Fruit fly (Drosophila melanogaster): ENCODE results near the gene Arpc5.

The Arpc5 gene

dm6 chr2L:2574717-2575273, 5.3 kb upstream of the Arpc5 start, which contains the start of the genes Rad1 and Sws1:
Gene Rad1, minus strand, starts transcription at chr2L:2575052.
Gene Sws1, minus strand, starts transcription at chr2L:2575052.
- TF ChIP-seq pan (optimal IDR thresholded peaks at IDR 0.05) (no peak), Hr78 (GFP tag; optimal IDR thresholded peaks at IDR 0.05) (no peak), dsf (GFP tag; optimal IDR thresholded peaks at IDR 0.05; ENCODE audit: borderline replicate concordance) (no peak), CG32264 (GFP tag; optimal IDR thresholded peaks at IDR 0.05) (no peak), Rel (GFP tag; optimal IDR thresholded peaks at IDR 0.05) (no peak), Rel (tag; optimal IDR thresholded peaks at IDR 0.05) (peak; percentile 16), Vsx2 (GFP tag; optimal IDR thresholded peaks at IDR 0.05; ENCODE audit: partially characterized antibody) (no peak)

- TF ChIP-seq HLH106 (tag; optimal IDR thresholded peaks at IDR 0.05) (peak; percentile 8), Dfd (GFP tag; optimal IDR thresholded peaks at IDR 0.05) (no peak), sv (GFP tag; optimal IDR thresholded peaks at IDR 0.05) (no peak), h (GFP tag; optimal IDR thresholded peaks at IDR 0.05) (no peak), br (GFP tag; optimal IDR thresholded peaks at IDR 0.05) (no peak), rgr (GFP tag; optimal IDR thresholded peaks at IDR 0.05) (no peak), Vsx2 (GFP tag; optimal IDR thresholded peaks at IDR 0.05; ENCODE audit: partially characterized antibody) (no peak), Dif (GFP tag; optimal IDR thresholded peaks at IDR 0.05; ENCODE audit: partially characterized antibody) (no peak)
Measured at dm6 chr2L:2576565-2577360, 3.3 kb upstream of the Arpc5 start, which contains the start of gene insv. Gene insv, minus strand, starts transcription at chr2L:2576997.

- TF ChIP-seq sv (GFP tag; optimal IDR thresholded peaks at IDR 0.05) (no peak), GATAd (GFP tag; optimal IDR thresholded peaks at IDR 0.05) (no peak), woc (GFP tag; optimal IDR thresholded peaks at IDR 0.05) (no peak), Mio (GFP tag; optimal IDR thresholded peaks at IDR 0.05) (no peak)
Measured at dm6 chr2L:2577361-2577737, 2.7 kb upstream of the Arpc5 start, which contains the start of gene Elba2. Gene Elba2, plus strand, starts transcription at chr2L:2577687.

- no peak for TF ChIP-seq OdsH (GFP tag; optimal IDR thresholded peaks at IDR 0.05)
- no peak for TF ChIP-seq Jra (GFP tag; optimal IDR thresholded peaks at IDR 0.05)
- TF ChIP-seq HLH106 (tag; optimal IDR thresholded peaks at IDR 0.05) = peak; percentile 1
- peak; percentile 40 for TF ChIP-seq rgr (GFP tag; optimal IDR thresholded peaks at IDR 0.05)
- peak in 1 of 2 experiments; percentile 28 for TF ChIP-seq foxo (GFP tag; optimal IDR thresholded peaks at IDR 0.05)
- no peak for TF ChIP-seq Sp1 (GFP tag; optimal IDR thresholded peaks at IDR 0.05)
- TF ChIP-seq Mio (GFP tag; optimal IDR thresholded peaks at IDR 0.05) = no peak
- no peak for TF ChIP-seq ey (GFP tag; optimal IDR thresholded peaks at IDR 0.05)
Measured at dm6 chr2L:2584461-2585056, 4.5 kb downstream of the Arpc5 start.

- peak; percentile 39 for TF ChIP-seq jim (GFP tag; optimal IDR thresholded peaks at IDR 0.05)
- no peak for TF ChIP-seq OdsH (GFP tag; optimal IDR thresholded peaks at IDR 0.05)
- peak; percentile 38 for TF ChIP-seq fru (GFP tag; optimal IDR thresholded peaks at IDR 0.05)
- peak; percentile 34 for TF ChIP-seq br (GFP tag; optimal IDR thresholded peaks at IDR 0.05)
- no peak for TF ChIP-seq Rel (GFP tag; optimal IDR thresholded peaks at IDR 0.05)
- TF ChIP-seq Rel (tag; optimal IDR thresholded peaks at IDR 0.05) = peak; percentile 51
- no peak for TF ChIP-seq usp (GFP tag; optimal IDR thresholded peaks at IDR 0.05)
- TF ChIP-seq ey (GFP tag; optimal IDR thresholded peaks at IDR 0.05) = peak; percentile 18
- no peak for TF ChIP-seq Mio (GFP tag; optimal IDR thresholded peaks at IDR 0.05)
- TF ChIP-seq CG9705 (GFP tag; optimal IDR thresholded peaks at IDR 0.05) = no peak
- TF ChIP-seq sage (GFP tag; optimal IDR thresholded peaks at IDR 0.05) = no peak
- TF ChIP-seq Myc (optimal IDR thresholded peaks at IDR 0.05) = no peak
- TF ChIP-seq Dif (GFP tag; optimal IDR thresholded peaks at IDR 0.05; ENCODE audit: partially characterized antibody) = no peak
- peak; percentile 12 for TF ChIP-seq sv (GFP tag; optimal IDR thresholded peaks at IDR 0.05)
- no peak for TF ChIP-seq tai (GFP tag; optimal IDR thresholded peaks at IDR 0.05)
- no peak for TF ChIP-seq woc (GFP tag; optimal IDR thresholded peaks at IDR 0.05)
- TF ChIP-seq HLH106 (tag; optimal IDR thresholded peaks at IDR 0.05) = peak; percentile 37
- TF ChIP-seq brk (GFP tag; optimal IDR thresholded peaks at IDR 0.05) = no peak
- TF ChIP-seq Dfd (GFP tag; optimal IDR thresholded peaks at IDR 0.05) = no peak
- peak; percentile 86 for TF ChIP-seq Hr83 (GFP tag; optimal IDR thresholded peaks at IDR 0.05; ENCODE audit: poor library complexity, severe bottlenecking)
- peak; percentile 60 for TF ChIP-seq rgr (GFP tag; optimal IDR thresholded peaks at IDR 0.05)
- TF ChIP-seq h (GFP tag; optimal IDR thresholded peaks at IDR 0.05) = peak; percentile 38
- peak; percentile 50 for TF ChIP-seq Jra (GFP tag; optimal IDR thresholded peaks at IDR 0.05)
- TF ChIP-seq pan (optimal IDR thresholded peaks at IDR 0.05) = no peak
- no peak for TF ChIP-seq psq (GFP tag; optimal IDR thresholded peaks at IDR 0.05)
- no peak for TF ChIP-seq GATAd (GFP tag; optimal IDR thresholded peaks at IDR 0.05)
- TF ChIP-seq dmrt93B (GFP tag; optimal IDR thresholded peaks at IDR 0.05) = no peak
- TF ChIP-seq foxo (GFP tag; optimal IDR thresholded peaks at IDR 0.05) = peak in 1 of 2 experiments; percentile 64
Measured at dm6 chr2L:2585285-2585684, 5.2 kb downstream of the Arpc5 start, which contains the start of gene Drp1. Gene Drp1, minus strand, starts transcription at chr2L:2585430.
